Fruit fly (Drosophila melanogaster): Measurements from ENCODE around the gene CG15638.

DNA sequence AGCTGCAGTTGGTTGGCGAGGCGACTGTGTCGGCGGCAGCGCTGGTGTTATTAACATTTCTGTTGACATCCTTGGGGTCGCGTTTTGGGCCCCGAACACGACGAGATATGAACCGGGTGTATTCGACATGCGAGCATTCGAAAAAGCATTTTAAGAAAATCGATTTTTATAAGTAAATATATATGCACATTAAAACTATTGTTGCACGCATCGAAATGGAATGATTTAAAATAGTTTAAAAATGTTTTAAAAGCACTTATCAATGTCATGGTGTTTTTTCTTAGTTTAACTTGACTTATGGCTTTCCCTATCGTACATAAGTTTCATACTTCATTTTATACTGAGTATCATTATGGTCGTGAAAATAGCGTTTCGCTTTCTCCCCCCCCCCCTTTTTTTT is 13.8 kb downstream of the CG15638 start:
- TF ChIP-seq psq (optimal IDR thresholded peaks at IDR 0.05), result no peak
- TF ChIP-seq h (optimal IDR thresholded peaks at IDR 0.05), result no peak
- no peak for TF ChIP-seq Sin3A (optimal IDR thresholded peaks at IDR 0.05)
- no peak for TF ChIP-seq Myc (optimal IDR thresholded peaks at IDR 0.05)
- no peak for TF ChIP-seq ttk (optimal IDR thresholded peaks at IDR 0.05)
- no peak for TF ChIP-seq insv (optimal IDR thresholded peaks at IDR 0.05)

Measured in Kc167 (cell line).